Worm (Caenorhabditis elegans) whole organism, L2 larva: ENCODE measurements around the gene B0496.11.
A peak's percentile ranks its signal among the peaks of the same experiment; 100 is the strongest.

Experiments used
- C34F6.9 ChIP-seq: fragments of 150-350 bp; optimal IDR thresholded peaks from 2 replicates; lab custom pipeline; 2014; ENCODE audit warnings: missing biosample characterization, missing genetic modification characterization
- F13H6.1 ChIP-seq: sonication (generic microtip); optimal IDR thresholded peaks from 2 replicates; lab custom pipeline; 2016; ENCODE audit warnings: missing genetic modification characterization, missing compliant biosample characterization
- R02D3.7 ChIP-seq: fragments of 150-350 bp; optimal IDR thresholded peaks from 2 replicates; lab custom pipeline; 2014; ENCODE audit warnings: missing biosample characterization, missing genetic modification characterization
- Y55F3AM.14 ChIP-seq: fragments of 200-800 bp; sonication (Bioruptor generic); optimal IDR thresholded peaks from 2 replicates; lab custom pipeline; 2018; ENCODE audit warnings: mild to moderate bottlenecking, missing genetic modification characterization, missing compliant biosample characterization
- ZK546.5 ChIP-seq: sonication (generic microtip); optimal IDR thresholded peaks from 2 replicates; lab custom pipeline; 2017; ENCODE audit warnings: missing biosample characterization, missing genetic modification characterization
- alr-1 ChIP-seq: fragments of 150-350 bp; optimal IDR thresholded peaks from 2 replicates; lab custom pipeline; 2014; ENCODE audit warnings: missing biosample characterization, missing genetic modification characterization
- ama-1 ChIP-seq: fragments of 150-350 bp; optimal IDR thresholded peaks from 2 replicates; lab custom pipeline; 2018; ENCODE audit warnings: inconsistent platforms
- blmp-1 ChIP-seq: sonication (generic microtip); optimal IDR thresholded peaks from 2 replicates; lab custom pipeline; 2017; ENCODE audit warnings: missing genetic modification characterization, mild to moderate bottlenecking, missing compliant biosample characterization, antibody characterized with exemption, moderate library complexity; ENCODE audit not compliant: insufficient read depth
- ceh-82 ChIP-seq: fragments of 150-350 bp; optimal IDR thresholded peaks from 2 replicates; lab custom pipeline; 2014; ENCODE audit warnings: missing biosample characterization, missing genetic modification characterization
- egl-27 ChIP-seq: sonication (generic microtip); optimal IDR thresholded peaks from 3 replicates; lab custom pipeline; 2017; ENCODE audit warnings: missing biosample characterization, missing genetic modification reagents, missing genetic modification characterization
- elt-3 ChIP-seq: sonication (generic microtip); optimal IDR thresholded peaks from 2 replicates; lab custom pipeline; 2017; ENCODE audit warnings: missing biosample characterization, missing genetic modification characterization
- fos-1 ChIP-seq: fragments of 150-350 bp; optimal IDR thresholded peaks from 2 replicates; lab custom pipeline; 2014; ENCODE audit warnings: missing biosample characterization, missing genetic modification characterization
- gmeb-1 ChIP-seq: fragments of 150-350 bp; optimal IDR thresholded peaks from 2 replicates; lab custom pipeline; 2014; ENCODE audit warnings: missing biosample characterization, missing genetic modification characterization
- lin-11 ChIP-seq: fragments of 150-350 bp; sonication (generic microtip); optimal IDR thresholded peaks from 2 replicates; lab custom pipeline; 2014; ENCODE audit warnings: missing biosample characterization, missing genetic modification characterization, inconsistent platforms, mixed read lengths
- lin-13 ChIP-seq: fragments of 150-350 bp; optimal IDR thresholded peaks from 2 replicates; lab custom pipeline; 2014; ENCODE audit warnings: missing biosample characterization, missing genetic modification reagents, missing genetic modification characterization
- lsy-2 ChIP-seq, 2 experiments: fragments of 150-350 bp in 1 of 2; sonication (generic microtip) in 1 of 2; optimal IDR thresholded peaks; 2 replicates each; lab custom pipeline; 2014 to 2017; ENCODE audit warnings: missing biosample characterization in 2 of 2, missing genetic modification characterization in 2 of 2
- mab-5 ChIP-seq: fragments of 150-350 bp; optimal IDR thresholded peaks from 2 replicates; lab custom pipeline; 2014; ENCODE audit warnings: missing biosample characterization, missing genetic modification characterization
- mbf-1 ChIP-seq: sonication (generic microtip); optimal IDR thresholded peaks from 2 replicates; lab custom pipeline; 2017; ENCODE audit warnings: missing biosample characterization, missing genetic modification characterization
- nhr-11 ChIP-seq: fragments of 150-350 bp; optimal IDR thresholded peaks from 2 replicates; lab custom pipeline; 2014; ENCODE audit warnings: missing biosample characterization, missing genetic modification characterization
- nhr-12 ChIP-seq: fragments of 150-350 bp; optimal IDR thresholded peaks from 2 replicates; lab custom pipeline; 2014; ENCODE audit warnings: missing biosample characterization, missing genetic modification characterization
- nhr-129 ChIP-seq: fragments of 150-350 bp; optimal IDR thresholded peaks from 2 replicates; lab custom pipeline; 2014; ENCODE audit warnings: missing biosample characterization, missing genetic modification characterization
- nhr-21 ChIP-seq: fragments of 150-350 bp; optimal IDR thresholded peaks from 2 replicates; lab custom pipeline; 2014; ENCODE audit warnings: missing biosample characterization, missing genetic modification characterization
- nhr-237 ChIP-seq: fragments of 150-350 bp; optimal IDR thresholded peaks from 2 replicates; lab custom pipeline; 2014; ENCODE audit warnings: missing biosample characterization, missing genetic modification characterization
- nhr-25 ChIP-seq: fragments of 150-350 bp; sonication (generic microtip); optimal IDR thresholded peaks from 3 replicates; lab custom pipeline; 2014; ENCODE audit warnings: missing biosample characterization, missing genetic modification characterization
- nhr-77 ChIP-seq: fragments of 150-350 bp; optimal IDR thresholded peaks from 2 replicates; lab custom pipeline; 2014; ENCODE audit warnings: missing biosample characterization, missing genetic modification characterization
- peb-1 ChIP-seq: fragments of 150-350 bp; optimal IDR thresholded peaks from 2 replicates; lab custom pipeline; 2014; ENCODE audit warnings: missing biosample characterization, missing genetic modification characterization
- sma-3 ChIP-seq: sonication (generic microtip); optimal IDR thresholded peaks from 2 replicates; lab custom pipeline; 2016; ENCODE audit warnings: missing genetic modification reagents, missing genetic modification characterization, missing compliant biosample characterization
- sma-9 ChIP-seq, 2 experiments: fragments of 150-350 bp in 1 of 2; sonication (generic microtip) in 1 of 2; optimal IDR thresholded peaks; 2 replicates each; lab custom pipeline; 2014 to 2016; ENCODE audit warnings: missing genetic modification characterization in 2 of 2, mild to moderate bottlenecking in 1 of 2, missing biosample characterization in 1 of 2, missing compliant biosample characterization in 1 of 2, missing genetic modification reagents in 1 of 2, moderate library complexity in 1 of 2
- unc-39 ChIP-seq: fragments of 150-350 bp; optimal IDR thresholded peaks from 2 replicates; lab custom pipeline; 2014; ENCODE audit warnings: missing biosample characterization, missing genetic modification characterization
- unc-55 ChIP-seq: fragments of 150-350 bp; sonication (generic microtip); optimal IDR thresholded peaks from 3 replicates; lab custom pipeline; 2014; ENCODE audit warnings: missing biosample characterization, missing genetic modification reagents, missing genetic modification characterization
- unc-62 ChIP-seq: fragments of 150-350 bp; optimal IDR thresholded peaks from 2 replicates; lab custom pipeline; 2014; ENCODE audit warnings: missing biosample characterization, missing genetic modification reagents, missing genetic modification characterization
- zag-1 ChIP-seq: fragments of 150-350 bp; optimal IDR thresholded peaks from 2 replicates; lab custom pipeline; 2014; ENCODE audit warnings: missing biosample characterization, missing genetic modification characterization
- ztf-1 ChIP-seq: fragments of 200-800 bp; sonication (Bioruptor generic); conservative IDR thresholded peaks from 2 replicates; pipeline ENCODE4 v1.3.6; 2022; ENCODE audit warnings: missing genetic modification characterization, missing compliant biosample characterization
- ztf-4 ChIP-seq: fragments of 150-350 bp; optimal IDR thresholded peaks from 2 replicates; lab custom pipeline; 2014; ENCODE audit warnings: missing biosample characterization, missing genetic modification characterization

B0496.11 gene

ce11 chrIV:7445236-7445635 lies 11.5 kb upstream of the B0496.11 start, which contains the start of gene valv-1:
Gene valv-1 (minus strand): TSS chrIV:7445336.
- no peak for TF ChIP-seq sma-3 (GFP tag; lab: Kevin White, UChicago)
- peak; percentile 28 for TF ChIP-seq fos-1 (tag; lab: Kevin White, UChicago)
- TF ChIP-seq, all 48 proteins: peak for 1

- TF ChIP-seq blmp-1 (tag; lab: Kevin White, UChicago) (peak; percentile 80), nhr-77 (tag; lab: Kevin White, UChicago) (no peak)
Observed at ce11 chrIV:7440238-7440637, 6.5 kb upstream of the B0496.11 start.

DNA sequence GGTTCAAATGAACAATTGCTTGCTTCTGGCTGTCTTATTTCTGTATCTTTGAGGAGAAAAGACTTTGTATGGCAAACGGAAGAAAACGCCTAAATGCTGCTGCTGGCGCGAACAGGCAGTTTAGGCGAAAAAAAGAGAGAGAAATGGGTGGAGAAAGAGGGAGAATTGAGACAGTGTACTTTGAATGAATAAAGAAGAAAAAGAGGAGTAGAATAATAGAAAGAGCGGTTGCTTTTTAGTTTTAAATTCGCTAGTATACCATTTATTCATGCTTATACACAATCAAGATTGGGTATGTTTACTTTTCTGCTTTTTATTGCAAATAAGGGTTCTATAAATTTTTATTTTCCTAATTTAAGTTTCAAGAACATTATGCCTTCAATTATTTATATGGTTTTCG lies 5.6 kb upstream of the B0496.11 start:
- TF ChIP-seq mab-5 (tag; lab: Kevin White, UChicago) (no peak), alr-1 (tag; lab: Kevin White, UChicago) (no peak), unc-39 (tag; lab: Kevin White, UChicago) (no peak), unc-55 (GFP tag; lab: Kevin White, UChicago) (no peak), nhr-12 (tag; lab: Kevin White, UChicago) (no peak), gmeb-1 (tag; lab: Kevin White, UChicago) (no peak), nhr-77 (tag; lab: Kevin White, UChicago) (no peak), unc-62 (GFP tag; lab: Kevin White, UChicago) (no peak), mbf-1 (no peak), R02D3.7 (tag; lab: Kevin White, UChicago) (no peak), ztf-1 (GFP tag; lab: Robert Waterston, UW) (no peak)

ce11 chrIV:7428998-7429397 lies 4.8 kb downstream of the B0496.11 start:
- TF ChIP-seq egl-27 (tag; lab: Kevin White, UChicago) (no peak), ztf-4 (tag; lab: Kevin White, UChicago) (no peak), peb-1 (no peak), fos-1 (tag; lab: Kevin White, UChicago) (no peak), mab-5 (tag; lab: Kevin White, UChicago) (peak; percentile 27), Y55F3AM.14 (GFP tag; lab: Kevin White, UChicago) (no peak), ama-1 (lab: Kevin White, UChicago) (no peak), lsy-2 (tag; optimal IDR thresholded peaks at IDR 0.05; lab: Kevin White, UChicago) (no peak), elt-3 (tag; lab: Kevin White, UChicago) (no peak), C34F6.9 (tag; lab: Kevin White, UChicago) (no peak), zag-1 (tag; lab: Kevin White, UChicago) (no peak), sma-9 (GFP tag; optimal IDR thresholded peaks at IDR 0.05; lab: Kevin White, UChicago) (peak; percentile 40), sma-9 (tag; optimal IDR thresholded peaks at IDR 0.05; lab: Kevin White, UChicago) (no peak), lin-13 (GFP tag; lab: Kevin White, UChicago) (no peak), nhr-237 (tag; lab: Kevin White, UChicago) (no peak), mbf-1 (no peak), ZK546.5 (tag; lab: Kevin White, UChicago) (no peak), nhr-129 (tag; lab: Kevin White, UChicago) (peak; percentile 32), nhr-77 (tag; lab: Kevin White, UChicago) (no peak), nhr-21 (tag; lab: Kevin White, UChicago) (no peak), lin-11 (no peak), nhr-25 (tag; lab: Kevin White, UChicago) (no peak), blmp-1 (tag; lab: Kevin White, UChicago) (no peak), F13H6.1 (tag; lab: Kevin White, UChicago) (peak; percentile 37), ceh-82 (no peak)

DNA sequence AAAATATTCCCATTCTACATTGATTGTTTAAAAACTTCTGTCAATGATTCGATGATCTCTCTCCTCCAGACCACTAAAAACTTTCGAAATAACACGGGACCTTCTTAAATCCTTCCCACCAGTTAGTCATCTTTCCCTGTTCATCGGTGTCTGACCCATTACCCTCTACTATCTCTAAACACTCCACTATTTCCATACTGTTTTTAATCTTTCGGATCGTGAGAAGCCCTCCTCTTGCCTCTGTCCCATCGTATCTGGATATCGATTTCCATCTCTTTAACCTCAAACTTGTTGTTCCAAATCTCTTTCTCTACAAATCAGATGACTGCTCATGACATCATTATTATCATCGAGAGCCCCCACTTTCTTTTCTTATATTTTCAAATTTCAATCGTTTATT lies 5.4 kb downstream of the B0496.11 start:
- TF ChIP-seq nhr-11 (tag; lab: Kevin White, UChicago) (no peak), egl-27 (tag; lab: Kevin White, UChicago) (no peak), lsy-2 (tag; optimal IDR thresholded peaks at IDR 0.05; lab: Kevin White, UChicago) (peak in 1 of 2 experiments; percentile 8), elt-3 (tag; lab: Kevin White, UChicago) (no peak), zag-1 (tag; lab: Kevin White, UChicago) (no peak), peb-1 (no peak), nhr-21 (tag; lab: Kevin White, UChicago) (no peak), nhr-129 (tag; lab: Kevin White, UChicago) (peak; percentile 19)
